Worm (Caenorhabditis elegans) whole organism, L4 larva: Measurements from ENCODE around the gene exos-8.

Experiments
- D1046.2 ChIP-seq: fragments of 200-800 bp; sonication (Bioruptor generic); IDR thresholded peaks from 2 replicates; pipeline ENCODE4 v1.3.6; 2022; ENCODE audit warnings: missing genetic modification characterization, missing compliant biosample characterization
- F37D6.2 ChIP-seq: sonication (generic microtip); optimal IDR thresholded peaks from 2 replicates; lab custom pipeline; 2016; ENCODE audit warnings: mild to moderate bottlenecking, missing genetic modification characterization, missing compliant biosample characterization
- F44E2.7 ChIP-seq: fragments of 200-800 bp; sonication (Bioruptor generic); IDR thresholded peaks from 2 replicates; pipeline ENCODE4 v2.1.2; 2022; ENCODE audit warnings: missing genetic modification characterization, missing compliant biosample characterization
- R02D3.7 ChIP-seq: fragments of 150-350 bp; sonication (generic microtip); optimal IDR thresholded peaks from 3 replicates; lab custom pipeline; 2014; ENCODE audit warnings: missing biosample characterization, missing genetic modification characterization
- T20F7.1 ChIP-seq: fragments of 200-800 bp; sonication (Bioruptor generic); optimal IDR thresholded peaks from 2 replicates; lab custom pipeline; 2018; ENCODE audit warnings: mild to moderate bottlenecking, missing genetic modification characterization, missing compliant biosample characterization
- Y105C5A.15 ChIP-seq: fragments of 200-800 bp; sonication (Bioruptor generic); IDR thresholded peaks from 2 replicates; pipeline ENCODE4 v1.3.6; 2022; ENCODE audit warnings: missing genetic modification characterization, missing compliant biosample characterization
- Y48G9A.11 ChIP-seq: fragments of 200-800 bp; sonication (Bioruptor generic); IDR thresholded peaks from 2 replicates; pipeline ENCODE4 v1.3.6; 2022; ENCODE audit warnings: missing genetic modification reagents, missing genetic modification characterization, missing compliant biosample characterization
- Y75B8A.6 ChIP-seq: fragments of 200-800 bp; sonication (Bioruptor generic); IDR thresholded peaks from 2 replicates; pipeline ENCODE4 v1.3.6; 2022; ENCODE audit warnings: missing genetic modification reagents, missing genetic modification characterization, missing compliant biosample characterization
- ZK337.2 ChIP-seq: fragments of 200-800 bp; sonication (Bioruptor generic); IDR thresholded peaks from 2 replicates; pipeline ENCODE4 v1.3.6; 2022; ENCODE audit warnings: missing genetic modification reagents, missing genetic modification characterization, missing compliant biosample characterization
- arid-1 ChIP-seq: fragments of 200-800 bp; sonication (Bioruptor generic); conservative IDR thresholded peaks from 2 replicates; pipeline ENCODE4 v1.3.6; 2022; ENCODE audit warnings: missing genetic modification reagents, missing genetic modification characterization, missing compliant biosample characterization
- ceh-62 ChIP-seq: sonication (generic microtip); optimal IDR thresholded peaks from 2 replicates; lab custom pipeline; 2017; ENCODE audit warnings: missing biosample characterization, missing genetic modification characterization
- ceh-82 ChIP-seq: sonication (generic microtip); optimal IDR thresholded peaks from 2 replicates; lab custom pipeline; 2017; ENCODE audit warnings: missing biosample characterization, missing genetic modification characterization
- ces-1 ChIP-seq: fragments of 150-350 bp; sonication (generic microtip); optimal IDR thresholded peaks from 4 replicates; lab custom pipeline; 2014; ENCODE audit warnings: missing biosample characterization, missing genetic modification reagents, missing genetic modification characterization
- cey-2 ChIP-seq: sonication (generic microtip); optimal IDR thresholded peaks from 3 replicates; lab custom pipeline; 2017; ENCODE audit warnings: missing genetic modification characterization, mild to moderate bottlenecking, missing compliant biosample characterization, antibody characterized with exemption, borderline replicate concordance; ENCODE audit not compliant: insufficient read depth
- ctbp-1 ChIP-seq: fragments of 200-800 bp; sonication (Bioruptor generic); IDR thresholded peaks from 2 replicates; pipeline ENCODE4 v1.3.6; 2022; ENCODE audit warnings: missing genetic modification reagents, missing genetic modification characterization, missing compliant biosample characterization
- daf-16 ChIP-seq, 3 experiments: sonication (generic microtip); optimal IDR thresholded peaks; 2 replicates each; lab custom pipeline; 2016 to 2017; ENCODE audit warnings: missing genetic modification characterization in 3 of 3, missing genetic modification reagents in 3 of 3, mild to moderate bottlenecking in 2 of 3, missing compliant biosample characterization in 2 of 3, missing biosample characterization in 1 of 3, moderate library complexity in 1 of 3
- daf-19 ChIP-seq: fragments of 200-800 bp; sonication (Bioruptor generic); conservative IDR thresholded peaks from 2 replicates; pipeline ENCODE4 v1.3.6; 2022; ENCODE audit warnings: missing genetic modification characterization, missing compliant biosample characterization
- daf-8 ChIP-seq: fragments of 200-800 bp; sonication (Bioruptor generic); IDR thresholded peaks from 2 replicates; pipeline ENCODE4 v1.3.6; 2022; ENCODE audit warnings: missing genetic modification characterization, missing compliant biosample characterization
- dmd-6 ChIP-seq: fragments of 200-800 bp; sonication (Bioruptor generic); IDR thresholded peaks from 2 replicates; pipeline ENCODE4 v1.3.6; 2022; ENCODE audit warnings: missing genetic modification reagents, missing genetic modification characterization, missing compliant biosample characterization
- dmd-8 ChIP-seq: fragments of 200-800 bp; sonication (Bioruptor generic); IDR thresholded peaks from 2 replicates; pipeline ENCODE4 v1.3.6; 2022; ENCODE audit warnings: missing genetic modification characterization, missing compliant biosample characterization
- dpl-1 ChIP-seq: fragments of 150-350 bp; optimal IDR thresholded peaks from 2 replicates; lab custom pipeline; 2014; ENCODE audit warnings: missing biosample characterization, missing genetic modification reagents, missing genetic modification characterization
- duxl-1 ChIP-seq: sonication (generic microtip); optimal IDR thresholded peaks from 2 replicates; lab custom pipeline; 2016; ENCODE audit warnings: mild to moderate bottlenecking, missing genetic modification characterization, moderate library complexity, missing compliant biosample characterization; ENCODE audit not compliant: poor library complexity
- dve-1 ChIP-seq: sonication (generic microtip); optimal IDR thresholded peaks from 2 replicates; lab custom pipeline; 2017; ENCODE audit warnings: antibody characterized with exemption, mild to moderate bottlenecking, missing genetic modification characterization, missing compliant biosample characterization; ENCODE audit not compliant: insufficient read depth
- fos-1 ChIP-seq: fragments of 150-350 bp; optimal IDR thresholded peaks from 2 replicates; lab custom pipeline; 2014; ENCODE audit warnings: missing biosample characterization, missing genetic modification characterization
- hif-1 ChIP-seq, 2 experiments: sonication (generic microtip); optimal IDR thresholded peaks; 2 replicates each; lab custom pipeline; 2016 to 2017; ENCODE audit warnings: missing compliant biosample characterization in 2 of 2, missing genetic modification characterization in 2 of 2, missing genetic modification reagents in 2 of 2, missing genotype in 2 of 2, mild to moderate bottlenecking in 1 of 2
- hlh-11 ChIP-seq: fragments of 200-800 bp; sonication (Bioruptor generic); optimal IDR thresholded peaks from 2 replicates; lab custom pipeline; 2018; ENCODE audit warnings: mild to moderate bottlenecking, missing genetic modification characterization, missing compliant biosample characterization
- lim-7 ChIP-seq: fragments of 200-800 bp; sonication (Bioruptor generic); IDR thresholded peaks from 2 replicates; pipeline ENCODE4 v1.3.6; 2022; ENCODE audit warnings: missing genetic modification characterization, missing compliant biosample characterization
- lin-13 ChIP-seq: fragments of 150-350 bp; optimal IDR thresholded peaks from 2 replicates; lab custom pipeline; 2014; ENCODE audit warnings: missing biosample characterization, missing genetic modification reagents, missing genetic modification characterization
- lin-29 ChIP-seq: fragments of 200-800 bp; sonication (Bioruptor generic); IDR thresholded peaks from 2 replicates; pipeline ENCODE4 v1.3.6; 2022; ENCODE audit warnings: missing genetic modification reagents, missing genetic modification characterization, missing compliant biosample characterization
- lir-3 ChIP-seq: sonication (generic microtip); optimal IDR thresholded peaks from 2 replicates; lab custom pipeline; 2016; ENCODE audit warnings: mild to moderate bottlenecking, missing genetic modification characterization, missing compliant biosample characterization
- lsy-2 ChIP-seq, 2 experiments: fragments of 150-350 bp in 1 of 2; sonication (generic microtip) in 1 of 2; optimal IDR thresholded peaks; 2 replicates each; lab custom pipeline; 2014 to 2017; ENCODE audit warnings: missing biosample characterization in 2 of 2, missing genetic modification characterization in 2 of 2
- madf-9 ChIP-seq: fragments of 200-800 bp; sonication (Bioruptor generic); conservative IDR thresholded peaks from 2 replicates; pipeline ENCODE4 v1.3.6; 2022; ENCODE audit warnings: missing genetic modification reagents, missing genetic modification characterization, missing compliant biosample characterization
- mdl-1 ChIP-seq, 2 experiments: fragments of 150-350 bp in 1 of 2; sonication (generic microtip) in 1 of 2; optimal IDR thresholded peaks; 2 replicates each; lab custom pipeline; 2014 to 2017; ENCODE audit warnings: missing biosample characterization in 2 of 2, missing genetic modification characterization in 2 of 2
- mep-1 ChIP-seq: fragments of 150-350 bp; sonication (generic microtip); optimal IDR thresholded peaks from 3 replicates; lab custom pipeline; 2014; ENCODE audit warnings: missing biosample characterization, missing genetic modification characterization
- mes-2 ChIP-seq: sonication (generic microtip); optimal IDR thresholded peaks from 2 replicates; lab custom pipeline; 2016; ENCODE audit warnings: missing genotype, mild to moderate bottlenecking, missing genetic modification characterization, missing compliant biosample characterization; ENCODE audit not compliant: poor library complexity, severe bottlenecking
- mxl-2 ChIP-seq: fragments of 200-800 bp; sonication (Bioruptor generic); conservative IDR thresholded peaks from 2 replicates; pipeline ENCODE4 v1.3.6; 2022; ENCODE audit warnings: missing genetic modification reagents, missing genetic modification characterization, missing compliant biosample characterization
- nhr-10 ChIP-seq: fragments of 150-350 bp; optimal IDR thresholded peaks from 2 replicates; lab custom pipeline; 2014; ENCODE audit warnings: missing biosample characterization, missing genetic modification characterization
- nhr-28 ChIP-seq: fragments of 150-350 bp; optimal IDR thresholded peaks from 2 replicates; lab custom pipeline; 2014; ENCODE audit warnings: missing biosample characterization, missing genetic modification characterization
- nhr-42 ChIP-seq: fragments of 200-800 bp; sonication (Bioruptor generic); IDR thresholded peaks from 2 replicates; pipeline ENCODE4 v1.3.6; 2022; ENCODE audit warnings: missing genetic modification characterization, missing compliant biosample characterization
- nhr-77 ChIP-seq: fragments of 150-350 bp; optimal IDR thresholded peaks from 2 replicates; lab custom pipeline; 2014; ENCODE audit warnings: missing biosample characterization, missing genetic modification characterization
- pha-4 ChIP-seq, 2 experiments: fragments of 150-350 bp in 1 of 2; fragments of 200-800 bp in 1 of 2; sonication (Bioruptor generic) in 1 of 2; IDR thresholded peaks in 1 of 2; optimal IDR thresholded peaks in 1 of 2; 2 replicates each; pipeline versions ENCODE4 v1.3.6 to Lab custom; 2014 to 2022; ENCODE audit warnings: missing genetic modification characterization in 2 of 2, missing genetic modification reagents in 2 of 2, missing biosample characterization in 1 of 2, missing compliant biosample characterization in 1 of 2
- pqm-1 ChIP-seq: sonication (generic microtip); optimal IDR thresholded peaks from 2 replicates; lab custom pipeline; 2017; ENCODE audit warnings: missing biosample characterization, missing genetic modification characterization
- rbr-2 ChIP-seq: sonication (generic microtip); optimal IDR thresholded peaks from 2 replicates; lab custom pipeline; 2016; ENCODE audit warnings: missing genotype, missing genetic modification characterization, missing compliant biosample characterization
- set-16 ChIP-seq: fragments of 200-800 bp; sonication (Bioruptor generic); IDR thresholded peaks from 2 replicates; pipeline ENCODE4 v1.3.6; 2022; ENCODE audit warnings: missing genetic modification reagents, missing genetic modification characterization, missing compliant biosample characterization
- skn-1 ChIP-seq: fragments of 150-350 bp; optimal IDR thresholded peaks from 2 replicates; lab custom pipeline; 2014; ENCODE audit warnings: missing biosample characterization, missing genetic modification characterization
- spr-1 ChIP-seq: sonication (generic microtip); optimal IDR thresholded peaks from 2 replicates; lab custom pipeline; 2016; ENCODE audit warnings: mild to moderate bottlenecking, missing genetic modification characterization, missing compliant biosample characterization
- tag-97 ChIP-seq: fragments of 200-800 bp; sonication (Bioruptor generic); IDR thresholded peaks from 2 replicates; pipeline ENCODE4 v1.3.6; 2022; ENCODE audit warnings: missing genetic modification characterization, missing compliant biosample characterization
- unc-130 ChIP-seq: sonication (generic microtip); optimal IDR thresholded peaks from 2 replicates; lab custom pipeline; 2016; ENCODE audit warnings: missing genetic modification reagents, missing genetic modification characterization, missing compliant biosample characterization
- unc-62 ChIP-seq, 3 experiments: fragments of 150-350 bp in 1 of 3; sonication (generic microtip); optimal IDR thresholded peaks in 2 of 3; peaks in 1 of 3; 1 replicate in 1 of 3; 2 replicates in 2 of 3; lab custom pipeline; 2014 to 2017; ENCODE audit warnings: missing biosample characterization in 3 of 3, missing genetic modification characterization in 3 of 3, missing genetic modification reagents in 3 of 3, missing genotype in 1 of 3
- zfp-3 ChIP-seq: fragments of 200-800 bp; sonication (Bioruptor generic); conservative IDR thresholded peaks from 2 replicates; pipeline ENCODE4 v1.3.6; 2022; ENCODE audit warnings: missing genetic modification reagents, missing genetic modification characterization, missing compliant biosample characterization

exos-8 gene

DNA sequence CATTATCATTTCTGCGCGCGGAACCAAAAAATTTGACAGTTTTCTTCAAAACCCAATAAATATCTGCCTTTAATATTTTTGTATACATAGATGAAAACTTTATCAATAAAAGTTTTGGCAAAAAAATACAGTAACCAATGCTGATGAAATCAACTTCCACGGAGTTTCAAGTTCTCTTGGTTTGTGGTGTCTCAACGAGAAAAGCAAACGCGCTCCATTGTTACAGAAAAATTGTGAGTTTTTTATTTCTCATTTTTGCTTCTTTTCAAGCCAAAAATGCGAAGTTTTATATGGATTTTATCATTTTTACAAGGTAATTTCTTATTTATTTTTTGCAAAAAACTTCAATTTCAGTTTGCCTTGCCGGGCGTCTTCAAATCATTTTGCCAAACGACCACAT is 6.8 kb upstream of the exos-8 start, which contains the start of gene T14B4.3:
Gene T14B4.3 (plus strand): TSS at position 264 of the 400 bp plus-strand sequence.
- TF ChIP-seq F44E2.7 (no peak), R02D3.7 (no peak), hlh-11 (tag; lab: Kevin White, UChicago) (no peak), pqm-1 (tag; lab: Kevin White, UChicago) (no peak), dmd-6 (GFP tag; lab: Robert Waterston, UW) (no peak), Y75B8A.6 (GFP tag; lab: Robert Waterston, UW) (no peak), Y105C5A.15 (GFP tag; lab: Robert Waterston, UW) (no peak), skn-1 (tag; lab: Kevin White, UChicago) (no peak), lir-3 (tag; lab: Kevin White, UChicago) (no peak), spr-1 (tag; lab: Kevin White, UChicago) (no peak), lsy-2 (tag; optimal IDR thresholded peaks at IDR 0.05; lab: Kevin White, UChicago) (peak in 1 of 2 experiments; percentile 88), nhr-77 (peak; percentile 77), lim-7 (no peak), madf-9 (GFP tag; lab: Robert Waterston, UW) (no peak), pha-4 (GFP tag; IDR thresholded peaks at IDR 0.05; lab: Robert Waterston, UW) (no peak), pha-4 (tag; optimal IDR thresholded peaks at IDR 0.05; lab: Kevin White, UChicago) (peak; percentile 51), F37D6.2 (tag; lab: Kevin White, UChicago) (no peak), fos-1 (tag; lab: Kevin White, UChicago) (no peak), T20F7.1 (GFP tag; lab: Kevin White, UChicago) (peak; percentile 74), dmd-8 (GFP tag; lab: Robert Waterston, UW) (no peak), lin-29 (no peak), cey-2 (tag; lab: Kevin White, UChicago) (no peak), nhr-28 (tag; lab: Kevin White, UChicago) (peak; percentile 59), lin-13 (GFP tag; lab: Kevin White, UChicago) (peak; percentile 14), mdl-1 (tag; optimal IDR thresholded peaks at IDR 0.05; lab: Kevin White, UChicago) (no peak), D1046.2 (GFP tag; lab: Robert Waterston, UW) (no peak), ceh-82 (no peak), mes-2 (peak; percentile 94), mxl-2 (GFP tag; lab: Robert Waterston, UW) (no peak), ces-1 (GFP tag; lab: Kevin White, UChicago) (no peak), Y48G9A.11 (GFP tag; lab: Robert Waterston, UW) (no peak), set-16 (GFP tag; lab: Robert Waterston, UW) (no peak), tag-97 (GFP tag; lab: Robert Waterston, UW) (no peak), daf-8 (GFP tag; lab: Robert Waterston, UW) (no peak), dve-1 (peak; percentile 61), rbr-2 (tag; lab: Kevin White, UChicago) (peak; percentile 51), ctbp-1 (GFP tag; lab: Robert Waterston, UW) (no peak), unc-62 (GFP tag; optimal IDR thresholded peaks at IDR 0.05 in 1 of 2; lab: Kevin White, UChicago) (no peak), unc-62 (tag; optimal IDR thresholded peaks at IDR 0.05; lab: Kevin White, UChicago) (no peak), mep-1 (tag; lab: Kevin White, UChicago) (peak; percentile 73), daf-19 (GFP tag; lab: Robert Waterston, UW) (no peak), ceh-62 (no peak), hif-1 (tag; optimal IDR thresholded peaks at IDR 0.05; lab: Kevin White, UChicago) (peak in 1 of 2 experiments; percentile 77), ZK337.2 (no peak), nhr-42 (no peak), unc-130 (GFP tag; lab: Kevin White, UChicago) (peak; percentile 76), duxl-1 (tag; lab: Kevin White, UChicago) (no peak), dpl-1 (peak; percentile 61), daf-16 (GFP tag; optimal IDR thresholded peaks at IDR 0.05; lab: Kevin White, UChicago) (no peak), daf-16 (tag; optimal IDR thresholded peaks at IDR 0.05; lab: Kevin White, UChicago) (no peak), nhr-10 (tag; lab: Kevin White, UChicago) (no peak), arid-1 (no peak), zfp-3 (GFP tag; lab: Robert Waterston, UW) (no peak)
